Fruit fly (Drosophila melanogaster) whole organism, adult: ENCODE measurements around the gene Drice.

ENCODE experiments used
- CG11617 ChIP-seq: fragments of 200-800 bp; sonication (Bioruptor generic); optimal IDR thresholded peaks from 2 replicates; lab custom pipeline; 2017; ENCODE audit warnings: mild to moderate bottlenecking, missing biosample characterization, missing genetic modification reagents, missing genetic modification characterization
- CG12768 ChIP-seq: fragments of 200-800 bp; sonication (Bioruptor generic); optimal IDR thresholded peaks from 2 replicates; lab custom pipeline; 2017; ENCODE audit warnings: missing biosample characterization, missing genetic modification characterization, mild to moderate bottlenecking, moderate library complexity, missing genetic modification reagents
- CG14711 ChIP-seq: fragments of 200-800 bp; sonication (Bioruptor generic); optimal IDR thresholded peaks from 2 replicates; lab custom pipeline; 2018; ENCODE audit warnings: missing biosample characterization, mild to moderate bottlenecking, missing genetic modification characterization, moderate library complexity
- CG1620 ChIP-seq: fragments of 200-800 bp; sonication (Bioruptor generic); optimal IDR thresholded peaks from 2 replicates; lab custom pipeline; 2016; ENCODE audit warnings: missing biosample characterization, missing genetic modification characterization
- CG33017 ChIP-seq: fragments of 200-800 bp; sonication (Bioruptor generic); optimal IDR thresholded peaks from 2 replicates; lab custom pipeline; 2018; ENCODE audit warnings: missing biosample characterization, mild to moderate bottlenecking, missing genetic modification characterization, moderate library complexity
- CG5204 ChIP-seq: fragments of 200-800 bp; sonication (Bioruptor generic); optimal IDR thresholded peaks from 2 replicates; lab custom pipeline; 2016; ENCODE audit warnings: missing biosample characterization, missing genetic modification characterization
- CG7045 ChIP-seq: fragments of 200-800 bp; sonication (Bioruptor generic); optimal IDR thresholded peaks from 2 replicates; lab custom pipeline; 2017; ENCODE audit warnings: missing biosample characterization, mild to moderate bottlenecking, missing genetic modification characterization
- CG7101 ChIP-seq: fragments of 200-800 bp; sonication (Bioruptor generic); optimal IDR thresholded peaks from 2 replicates; lab custom pipeline; 2018; ENCODE audit warnings: missing biosample characterization, mild to moderate bottlenecking, missing genetic modification characterization, moderate library complexity
- Clk ChIP-seq: fragments of 200-800 bp; sonication (Bioruptor generic); optimal IDR thresholded peaks from 2 replicates; lab custom pipeline; 2017; ENCODE audit warnings: missing biosample characterization, missing genetic modification characterization
- Crg-1 ChIP-seq: fragments of 200-800 bp; sonication (Bioruptor generic); optimal IDR thresholded peaks from 2 replicates; lab custom pipeline; 2016; ENCODE audit warnings: missing biosample characterization, missing genetic modification characterization
- Hr96 ChIP-seq: fragments of 200-800 bp; sonication (Bioruptor generic); optimal IDR thresholded peaks from 2 replicates; lab custom pipeline; 2016; ENCODE audit warnings: missing biosample characterization, missing genetic modification characterization
- Mnt ChIP-seq: fragments of 200-800 bp; sonication (Bioruptor generic); optimal IDR thresholded peaks from 2 replicates; lab custom pipeline; 2016; ENCODE audit warnings: missing biosample characterization, mild to moderate bottlenecking, missing genetic modification characterization
- bab1 ChIP-seq: fragments of 200-800 bp; sonication (Bioruptor generic); optimal IDR thresholded peaks from 3 replicates; lab custom pipeline; 2019; ENCODE audit warnings: missing biosample characterization, mild to moderate bottlenecking, missing genetic modification characterization, moderate library complexity
- cic ChIP-seq: fragments of 200-800 bp; sonication (Bioruptor generic); optimal IDR thresholded peaks from 2 replicates; lab custom pipeline; 2017; ENCODE audit warnings: missing biosample characterization, mild to moderate bottlenecking, missing genetic modification characterization, moderate library complexity
- cnc ChIP-seq, 2 experiments: fragments of >200 bp; optimal IDR thresholded peaks; 2 replicates each; lab custom pipeline; 2017
- kay ChIP-seq: fragments of 200-800 bp; sonication (Bioruptor generic); peaks from one replicate; lab custom pipeline; 2016; ENCODE audit warnings: missing biosample characterization, missing genetic modification characterization, borderline replicate concordance
- ovo ChIP-seq: fragments of 200-800 bp; sonication (Bioruptor generic); optimal IDR thresholded peaks from 2 replicates; lab custom pipeline; 2016; ENCODE audit warnings: missing biosample characterization, missing genetic modification characterization
- pad ChIP-seq: fragments of 200-800 bp; sonication (Bioruptor generic); optimal IDR thresholded peaks from 3 replicates; lab custom pipeline; 2017; ENCODE audit warnings: missing biosample characterization, missing genetic modification characterization, mild to moderate bottlenecking, moderate library complexity, missing genetic modification reagents
- tj ChIP-seq: fragments of 200-800 bp; sonication (Bioruptor generic); optimal IDR thresholded peaks from 3 replicates; lab custom pipeline; 2017; ENCODE audit warnings: missing biosample characterization, mild to moderate bottlenecking, missing genetic modification characterization, moderate library complexity
- toe ChIP-seq: fragments of 200-800 bp; sonication (Bioruptor generic); optimal IDR thresholded peaks from 2 replicates; lab custom pipeline; 2016; ENCODE audit warnings: missing biosample characterization, missing genetic modification characterization

Drice gene

DNA sequence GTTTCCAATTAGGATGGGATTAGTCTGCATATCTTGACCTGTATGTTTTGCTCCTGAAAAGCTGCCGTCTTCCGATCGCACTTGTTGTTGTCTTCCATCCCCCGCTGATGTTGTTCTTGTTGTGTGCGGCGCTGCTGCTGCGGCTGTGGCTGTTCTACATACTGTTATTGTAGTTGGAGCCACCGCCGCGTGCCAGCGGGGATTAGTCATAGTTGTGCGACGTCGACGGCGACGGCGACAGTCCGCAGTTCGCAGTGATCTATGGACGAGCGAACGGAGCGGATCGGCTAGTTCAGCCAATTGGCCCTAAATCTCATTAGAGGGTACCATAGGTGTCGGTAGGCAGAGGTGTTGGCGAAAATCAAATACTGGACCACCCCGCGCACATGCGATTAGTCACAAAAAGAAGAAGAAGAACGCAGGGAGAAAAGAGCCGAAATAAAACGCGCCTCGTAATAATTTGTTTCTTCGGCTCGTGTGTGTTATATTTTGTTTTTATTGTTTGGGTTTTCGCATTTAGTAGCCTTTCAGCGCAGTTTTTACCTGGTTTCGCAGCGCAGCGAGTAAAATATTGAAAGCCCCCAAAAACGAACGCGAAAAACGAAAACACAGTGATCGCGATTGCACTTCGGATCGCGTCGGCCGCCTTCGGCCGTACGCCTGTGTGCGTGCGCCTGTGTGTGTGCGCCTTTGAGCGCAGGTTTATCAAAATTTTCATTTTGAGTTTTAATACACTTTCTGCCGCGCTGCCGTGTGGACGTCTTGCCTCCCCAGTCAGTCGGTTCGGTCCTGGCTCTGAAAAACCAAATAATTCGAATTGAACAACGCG lies 34.0 kb upstream of the Drice start, which contains the start of gene kay:
TSS of gene kay (plus strand) at position 729 of the 829 bp plus-strand sequence.
- TF ChIP-seq Clk (GFP tag; lab: Kevin White, UChicago): no peak
- TF ChIP-seq CG14711 (tag; lab: Kevin White, UChicago): no peak
- TF ChIP-seq Crg-1 (GFP tag; lab: Kevin White, UChicago): no peak
- no peak for TF ChIP-seq toe (GFP tag; lab: Kevin White, UChicago)
- no peak for TF ChIP-seq cic (GFP tag; lab: Kevin White, UChicago)
- TF ChIP-seq CG12768 (GFP tag; lab: Kevin White, UChicago): peak; percentile 60
- TF ChIP-seq tj: no peak
- no peak for TF ChIP-seq Mnt (GFP tag; lab: Kevin White, UChicago)
- peak; percentile 2 for TF ChIP-seq Hr96
- TF ChIP-seq kay (GFP tag; lab: Kevin White, UChicago): peak; percentile 53
- TF ChIP-seq CG5204: no peak
- TF ChIP-seq CG1620: no peak
- TF ChIP-seq CG7101 (tag; lab: Kevin White, UChicago): no peak

DNA sequence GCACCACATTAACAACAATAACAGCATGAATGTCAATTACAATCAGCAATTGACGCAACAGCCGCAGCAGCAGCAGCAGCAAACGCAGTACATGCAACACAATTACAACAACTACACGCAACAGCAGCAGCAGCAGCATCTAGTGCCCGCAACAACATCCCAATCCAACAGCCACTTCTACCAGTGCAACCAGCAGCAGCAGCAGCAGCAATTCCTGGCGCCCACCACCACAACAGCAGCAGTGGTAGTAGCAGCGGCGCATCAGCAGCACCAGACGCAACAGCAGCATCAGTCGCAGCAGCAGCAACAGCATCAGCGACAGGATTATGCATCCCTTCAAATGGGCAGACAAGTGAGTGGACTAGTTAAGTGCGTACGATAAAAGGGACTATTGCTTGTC lies 32.2 kb upstream of the Drice start:
- TF ChIP-seq cnc (optimal IDR thresholded peaks at IDR 0.05; lab: Kevin White, UChicago) (no peak), Crg-1 (GFP tag; lab: Kevin White, UChicago) (no peak), cic (GFP tag; lab: Kevin White, UChicago) (no peak), Hr96 (no peak), CG5204 (no peak), CG7045 (GFP tag; lab: Kevin White, UChicago) (no peak), kay (GFP tag; lab: Kevin White, UChicago) (no peak), CG1620 (no peak), pad (GFP tag; lab: Kevin White, UChicago) (no peak), Clk (GFP tag; lab: Kevin White, UChicago) (no peak), ovo (GFP tag; lab: Kevin White, UChicago) (no peak), CG12768 (GFP tag; lab: Kevin White, UChicago) (no peak), bab1 (GFP tag; lab: Kevin White, UChicago) (no peak), Mnt (GFP tag; lab: Kevin White, UChicago) (no peak), tj (no peak), toe (GFP tag; lab: Kevin White, UChicago) (no peak), CG11617 (GFP tag; lab: Kevin White, UChicago) (no peak), CG14711 (tag; lab: Kevin White, UChicago) (no peak), CG7101 (tag; lab: Kevin White, UChicago) (no peak), CG33017 (tag; lab: Kevin White, UChicago) (no peak)

DNA sequence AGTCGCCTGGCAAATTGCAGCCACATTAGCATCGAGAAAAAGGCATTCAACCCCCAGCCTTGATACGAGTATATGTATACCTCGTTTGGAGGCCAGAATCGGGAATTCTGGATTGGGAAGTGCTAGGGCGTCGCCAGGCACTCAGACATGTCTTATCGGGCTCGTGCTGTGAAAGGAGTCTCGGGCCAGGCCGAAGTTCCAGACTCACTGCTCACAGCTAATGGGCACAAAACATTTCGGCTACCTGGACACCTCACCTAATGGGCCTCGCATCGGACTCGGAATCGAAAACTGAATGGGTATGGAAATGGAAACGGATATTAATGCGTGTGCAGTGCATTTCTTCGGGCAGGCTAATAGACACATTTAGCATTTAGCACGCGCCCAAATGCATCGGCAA lies 28.5 kb upstream of the Drice start:
- TF ChIP-seq ovo (GFP tag; lab: Kevin White, UChicago) (no peak), kay (GFP tag; lab: Kevin White, UChicago) (no peak), Clk (GFP tag; lab: Kevin White, UChicago) (no peak), CG33017 (tag; lab: Kevin White, UChicago) (no peak), CG7101 (tag; lab: Kevin White, UChicago) (no peak), CG11617 (GFP tag; lab: Kevin White, UChicago) (no peak), Mnt (GFP tag; lab: Kevin White, UChicago) (no peak), pad (GFP tag; lab: Kevin White, UChicago) (no peak), cnc (optimal IDR thresholded peaks at IDR 0.05; lab: Kevin White, UChicago) (no peak), CG1620 (no peak), bab1 (GFP tag; lab: Kevin White, UChicago) (no peak), toe (GFP tag; lab: Kevin White, UChicago) (no peak), CG12768 (GFP tag; lab: Kevin White, UChicago) (no peak), CG5204 (no peak), CG14711 (tag; lab: Kevin White, UChicago) (no peak), Hr96 (no peak)

DNA sequence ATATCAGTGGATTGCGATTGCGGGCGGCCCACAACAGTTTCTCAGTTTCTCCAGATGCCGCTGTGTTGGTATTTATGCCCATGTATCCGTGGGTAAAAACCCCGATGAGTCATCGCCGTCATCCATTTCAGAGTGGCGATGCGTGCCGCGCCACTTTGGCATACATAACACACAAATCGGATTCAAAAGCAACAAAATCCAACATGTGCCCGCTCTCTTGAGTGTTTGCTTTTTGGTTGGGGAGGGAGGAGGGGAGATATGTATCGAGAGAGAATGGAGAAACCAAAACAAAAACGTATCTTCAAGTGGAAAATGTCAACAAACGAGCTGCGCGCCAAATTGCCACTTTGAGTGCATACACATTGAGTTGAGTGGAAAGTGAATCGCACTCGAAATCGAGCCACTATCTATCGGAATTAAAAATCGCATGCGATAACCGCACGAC lies 27.8 kb upstream of the Drice start:
- no peak for TF ChIP-seq Clk (GFP tag; lab: Kevin White, UChicago)
- TF ChIP-seq CG7045 (GFP tag; lab: Kevin White, UChicago): no peak
- no peak for TF ChIP-seq CG14711 (tag; lab: Kevin White, UChicago)
- TF ChIP-seq Crg-1 (GFP tag; lab: Kevin White, UChicago): no peak
- TF ChIP-seq tj: no peak
- no peak for TF ChIP-seq kay (GFP tag; lab: Kevin White, UChicago)
- TF ChIP-seq pad (GFP tag; lab: Kevin White, UChicago): no peak
- no peak for TF ChIP-seq Hr96
- no peak for TF ChIP-seq toe (GFP tag; lab: Kevin White, UChicago)
- no peak for TF ChIP-seq CG12768 (GFP tag; lab: Kevin White, UChicago)
- TF ChIP-seq cic (GFP tag; lab: Kevin White, UChicago): peak; percentile 86
- TF ChIP-seq CG33017 (tag; lab: Kevin White, UChicago): peak; percentile 20
- peak; percentile 87 for TF ChIP-seq Mnt (GFP tag; lab: Kevin White, UChicago)

DNA sequence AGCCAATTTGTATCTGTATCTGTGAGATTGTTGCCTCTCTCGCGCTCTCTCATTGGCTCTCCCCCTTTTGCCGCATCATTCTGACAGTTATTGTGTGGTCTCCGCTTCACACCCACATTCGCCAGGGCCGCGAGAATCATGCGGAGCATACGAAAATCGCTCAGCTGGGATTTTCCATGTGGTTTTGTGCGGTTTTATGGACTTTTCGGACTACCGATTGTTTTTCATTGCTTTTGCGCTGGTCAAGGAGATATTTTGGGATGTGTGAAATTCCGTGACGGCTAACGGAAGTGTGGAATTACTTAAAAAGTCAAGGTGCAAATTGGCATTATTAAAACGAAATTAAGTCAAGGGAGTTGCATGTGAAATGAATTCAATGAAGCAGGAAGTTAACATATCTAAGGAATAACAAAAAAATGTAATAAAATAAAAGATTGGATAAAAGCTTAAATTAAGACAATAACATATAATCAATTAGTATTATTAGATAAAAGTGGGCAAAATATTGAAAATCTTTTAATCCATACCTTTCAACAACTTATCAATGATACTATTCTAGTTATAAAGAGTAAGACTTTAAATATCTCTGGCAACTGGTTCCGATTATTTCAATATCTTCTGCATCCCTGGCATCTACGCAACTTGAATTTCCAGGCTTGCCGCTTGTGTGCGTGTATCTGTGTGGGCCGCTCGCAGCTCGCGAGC lies 27.2 kb upstream of the Drice start:
- TF ChIP-seq Mnt (GFP tag; lab: Kevin White, UChicago) (no peak), kay (GFP tag; lab: Kevin White, UChicago) (no peak), ovo (GFP tag; lab: Kevin White, UChicago) (peak; percentile 5), Crg-1 (GFP tag; lab: Kevin White, UChicago) (no peak), toe (GFP tag; lab: Kevin White, UChicago) (peak; percentile 19), Hr96 (peak; percentile 59), CG14711 (tag; lab: Kevin White, UChicago) (no peak), CG7101 (tag; lab: Kevin White, UChicago) (no peak), CG1620 (no peak), bab1 (GFP tag; lab: Kevin White, UChicago) (no peak), CG7045 (GFP tag; lab: Kevin White, UChicago) (peak; percentile 50), Clk (GFP tag; lab: Kevin White, UChicago) (no peak), cic (GFP tag; lab: Kevin White, UChicago) (no peak), CG11617 (GFP tag; lab: Kevin White, UChicago) (peak; percentile 29), CG33017 (tag; lab: Kevin White, UChicago) (no peak), cnc (optimal IDR thresholded peaks at IDR 0.05; lab: Kevin White, UChicago) (peak in 1 of 2 experiments; percentile 89), CG5204 (peak; percentile 36), CG12768 (GFP tag; lab: Kevin White, UChicago) (no peak), tj (peak; percentile 16), pad (GFP tag; lab: Kevin White, UChicago) (peak; percentile 46)
